Fruit fly (Drosophila melanogaster) whole organism, embryonic: ENCODE data around the gene CG12814.

Experiments
- C15 ChIP-seq: fragments of 200-800 bp; sonication (Bioruptor generic); IDR thresholded peaks from 3 replicates; pipeline ENCODE4 v1.3.6; 2022; ENCODE audit warnings: missing biosample characterization, missing genetic modification characterization
- CG1024 ChIP-seq: fragments of 200-800 bp; sonication (Bioruptor generic); IDR thresholded peaks from 2 replicates; pipeline ENCODE4 v1.3.6; 2022; ENCODE audit warnings: missing biosample characterization, missing genetic modification characterization
- CG10979 ChIP-seq: fragments of 200-800 bp; sonication (Bioruptor generic); optimal IDR thresholded peaks from 2 replicates; lab custom pipeline; 2018; ENCODE audit warnings: missing biosample characterization, mild to moderate bottlenecking, missing genetic modification characterization, moderate library complexity
- CG11085 ChIP-seq: fragments of 200-800 bp; sonication (Bioruptor generic); IDR thresholded peaks from 2 replicates; pipeline ENCODE4 v1.3.6; 2022; ENCODE audit warnings: missing biosample characterization, missing genetic modification characterization
- CG11093 ChIP-seq: fragments of 200-800 bp; sonication (Bioruptor generic); IDR thresholded peaks from 3 replicates; pipeline ENCODE4 v1.3.6; 2022; ENCODE audit warnings: missing biosample characterization, missing genetic modification characterization
- CG11723 ChIP-seq: fragments of 200-800 bp; sonication (Bioruptor generic); optimal IDR thresholded peaks from 2 replicates; lab custom pipeline; 2017; ENCODE audit warnings: missing biosample characterization, mild to moderate bottlenecking, missing genetic modification characterization
- CG1647 ChIP-seq: fragments of 200-800 bp; sonication (Bioruptor generic); optimal IDR thresholded peaks from 3 replicates; lab custom pipeline; 2016; ENCODE audit warnings: missing biosample characterization, missing genetic modification characterization
- CG16863 ChIP-seq: fragments of 200-800 bp; sonication (Bioruptor generic); optimal IDR thresholded peaks from 3 replicates; lab custom pipeline; 2016; ENCODE audit warnings: missing biosample characterization, missing genetic modification characterization
- CG17802 ChIP-seq: fragments of 200-800 bp; sonication (Bioruptor generic); optimal IDR thresholded peaks from 2 replicates; lab custom pipeline; 2018; ENCODE audit warnings: missing biosample characterization, mild to moderate bottlenecking, missing genetic modification characterization, moderate library complexity
- CG17912 ChIP-seq: fragments of 200-800 bp; sonication (Bioruptor generic); optimal IDR thresholded peaks from 2 replicates; lab custom pipeline; 2018; ENCODE audit warnings: missing biosample characterization, mild to moderate bottlenecking, missing genetic modification characterization
- CG34376 ChIP-seq: fragments of 200-800 bp; sonication (Bioruptor generic); optimal IDR thresholded peaks from 2 replicates; lab custom pipeline; 2018; ENCODE audit warnings: missing biosample characterization, mild to moderate bottlenecking, missing genetic modification characterization
- CG43689 ChIP-seq: fragments of 200-800 bp; sonication (Bioruptor generic); IDR thresholded peaks from 2 replicates; pipeline ENCODE4 v1.3.6; 2022; ENCODE audit warnings: missing biosample characterization, missing genetic modification characterization
- CG5953 ChIP-seq: fragments of 200-800 bp; sonication (Bioruptor generic); IDR thresholded peaks from 2 replicates; pipeline ENCODE4 v1.3.6; 2022; ENCODE audit warnings: missing biosample characterization, missing genetic modification characterization
- CG6654 ChIP-seq: fragments of 200-800 bp; sonication (Bioruptor generic); optimal IDR thresholded peaks from 2 replicates; lab custom pipeline; 2017; ENCODE audit warnings: missing biosample characterization, mild to moderate bottlenecking, missing genetic modification characterization
- CG6683 ChIP-seq: fragments of 200-800 bp; sonication (Bioruptor generic); optimal IDR thresholded peaks from 2 replicates; lab custom pipeline; 2017; ENCODE audit warnings: missing biosample characterization, mild to moderate bottlenecking, missing genetic modification characterization, missing genetic modification reagents
- CG6791 ChIP-seq: fragments of 200-800 bp; sonication (Bioruptor generic); IDR thresholded peaks from 3 replicates; pipeline ENCODE4 v1.3.6; 2022; ENCODE audit warnings: missing biosample characterization, missing genetic modification characterization; ENCODE audit not compliant: partially characterized antibody
- CG8290 ChIP-seq, 3 experiments: fragments of 200-800 bp; sonication (Bioruptor generic); optimal IDR thresholded peaks; 2 replicates each; lab custom pipeline; 2016 to 2019; ENCODE audit warnings: missing biosample characterization in 3 of 3, missing genetic modification characterization in 3 of 3, mild to moderate bottlenecking in 2 of 3, moderate library complexity in 1 of 3
- CG9797 ChIP-seq: fragments of 200-800 bp; sonication (Bioruptor generic); optimal IDR thresholded peaks from 3 replicates; lab custom pipeline; 2018; ENCODE audit warnings: missing biosample characterization, mild to moderate bottlenecking, missing genetic modification characterization
- CHES-1-like ChIP-seq: fragments of 200-800 bp; sonication (Bioruptor generic); optimal IDR thresholded peaks from 2 replicates; lab custom pipeline; 2016; ENCODE audit warnings: missing biosample characterization, missing genetic modification characterization
- D19A ChIP-seq: fragments of 200-800 bp; optimal IDR thresholded peaks from 3 replicates; lab custom pipeline; 2019; ENCODE audit warnings: missing biosample characterization, mild to moderate bottlenecking, missing genetic modification characterization, moderate library complexity
- Fer1 ChIP-seq: fragments of 200-800 bp; sonication (Bioruptor generic); optimal IDR thresholded peaks from 2 replicates; lab custom pipeline; 2017; ENCODE audit warnings: missing biosample characterization, mild to moderate bottlenecking, missing genetic modification characterization
- Fer3 ChIP-seq: fragments of 200-800 bp; sonication (Bioruptor generic); optimal IDR thresholded peaks from 2 replicates; lab custom pipeline; 2018; ENCODE audit warnings: missing biosample characterization, mild to moderate bottlenecking, missing genetic modification characterization, moderate library complexity
- HmgD ChIP-seq: fragments of 200-800 bp; sonication (Bioruptor generic); optimal IDR thresholded peaks from 3 replicates; lab custom pipeline; 2016; ENCODE audit warnings: missing biosample characterization, missing genetic modification characterization
- HmgZ ChIP-seq: fragments of 200-800 bp; sonication (Bioruptor generic); optimal IDR thresholded peaks from 2 replicates; lab custom pipeline; 2018; ENCODE audit warnings: missing biosample characterization, mild to moderate bottlenecking, missing genetic modification characterization
- Hr3 ChIP-seq: fragments of 200-800 bp; sonication (Bioruptor generic); optimal IDR thresholded peaks from 3 replicates; lab custom pipeline; 2016; ENCODE audit warnings: missing biosample characterization, missing genetic modification characterization
- NC2α ChIP-seq: fragments of 200-800 bp; sonication (Bioruptor generic); optimal IDR thresholded peaks from 2 replicates; lab custom pipeline; 2016; ENCODE audit warnings: missing biosample characterization, missing genetic modification characterization
- NFAT ChIP-seq: fragments of 200-800 bp; sonication (Bioruptor generic); IDR thresholded peaks from 2 replicates; pipeline ENCODE4 v1.3.6; 2022; ENCODE audit warnings: missing biosample characterization, missing genetic modification characterization
- NK7.1 ChIP-seq: fragments of 200-800 bp; sonication (Bioruptor generic); optimal IDR thresholded peaks from 3 replicates; lab custom pipeline; 2016; ENCODE audit warnings: missing biosample characterization, missing genetic modification characterization
- Nf-YC ChIP-seq: fragments of 200-800 bp; optimal IDR thresholded peaks from 3 replicates; lab custom pipeline; 2019; ENCODE audit warnings: missing biosample characterization, mild to moderate bottlenecking, missing genetic modification characterization, moderate library complexity
- Opbp ChIP-seq: fragments of 200-800 bp; sonication (Bioruptor generic); IDR thresholded peaks from 3 replicates; pipeline ENCODE4 v1.3.6; 2022; ENCODE audit warnings: missing biosample characterization, missing genetic modification characterization; ENCODE audit not compliant: partially characterized antibody
- Pdp1 ChIP-seq, 2 experiments: fragments of 200-800 bp; sonication (Bioruptor generic); optimal IDR thresholded peaks; 3 replicates each; lab custom pipeline; 2016; ENCODE audit warnings: missing biosample characterization in 2 of 2, missing genetic modification characterization in 2 of 2, mild to moderate bottlenecking in 1 of 2, moderate library complexity in 1 of 2
- Ptx1 ChIP-seq: fragments of 200-800 bp; sonication (Bioruptor generic); IDR thresholded peaks from 2 replicates; pipeline ENCODE4 v1.3.6; 2022; ENCODE audit warnings: missing biosample characterization, missing genetic modification characterization
- Rx ChIP-seq: fragments of 200-800 bp; sonication (Bioruptor generic); IDR thresholded peaks from 2 replicates; pipeline ENCODE4 v1.3.6; 2022; ENCODE audit warnings: missing biosample characterization, missing genetic modification characterization
- Side ChIP-seq: fragments of 200-800 bp; sonication (Bioruptor generic); optimal IDR thresholded peaks from 2 replicates; lab custom pipeline; 2016; ENCODE audit warnings: missing biosample characterization, missing genetic modification characterization
- Sox102F ChIP-seq: fragments of 200-800 bp; sonication (Bioruptor generic); optimal IDR thresholded peaks from 2 replicates; lab custom pipeline; 2018; ENCODE audit warnings: missing biosample characterization, mild to moderate bottlenecking, missing genetic modification characterization, moderate library complexity
- ap ChIP-seq: fragments of 200-800 bp; sonication (Bioruptor generic); IDR thresholded peaks from 2 replicates; pipeline ENCODE4 v1.3.6; 2022; ENCODE audit warnings: missing biosample characterization, missing genetic modification characterization
- ara ChIP-seq: fragments of 200-800 bp; sonication (Bioruptor generic); IDR thresholded peaks from 2 replicates; pipeline ENCODE4 v1.3.6; 2022; ENCODE audit warnings: missing biosample characterization, missing genetic modification characterization
- chm ChIP-seq: fragments of 200-800 bp; sonication (Bioruptor generic); IDR thresholded peaks from 2 replicates; pipeline ENCODE4 v1.3.6; 2022; ENCODE audit warnings: missing biosample characterization, missing genetic modification characterization
- crp ChIP-seq, 2 experiments: fragments of 200-800 bp; sonication (Bioruptor generic); optimal IDR thresholded peaks; 2 replicates in 1 of 2; 3 replicates in 1 of 2; lab custom pipeline; 2017; ENCODE audit warnings: missing biosample characterization in 2 of 2, missing genetic modification characterization in 2 of 2, mild to moderate bottlenecking in 1 of 2, moderate library complexity in 1 of 2
- dati ChIP-seq: fragments of 200-800 bp; sonication (Bioruptor generic); IDR thresholded peaks from 2 replicates; pipeline ENCODE4 v1.3.6; 2022; ENCODE audit warnings: missing biosample characterization, missing genetic modification characterization
- dysf ChIP-seq: fragments of 200-800 bp; sonication (Bioruptor generic); IDR thresholded peaks from 3 replicates; pipeline ENCODE4 v1.3.6; 2022; ENCODE audit warnings: missing biosample characterization, missing genetic modification characterization
- gce ChIP-seq: fragments of 200-800 bp; sonication (Bioruptor generic); IDR thresholded peaks from 3 replicates; pipeline ENCODE4 v1.3.6; 2022; ENCODE audit warnings: missing biosample characterization, missing genetic modification characterization
- gfzf ChIP-seq: fragments of 200-800 bp; sonication (Bioruptor generic); optimal IDR thresholded peaks from 2 replicates; lab custom pipeline; 2016; ENCODE audit warnings: missing biosample characterization, mild to moderate bottlenecking, missing genetic modification characterization, moderate library complexity
- grn ChIP-seq: fragments of 200-800 bp; sonication (Bioruptor generic); optimal IDR thresholded peaks from 3 replicates; lab custom pipeline; 2017; ENCODE audit warnings: missing biosample characterization, missing genetic modification characterization
- inv ChIP-seq: fragments of 200-800 bp; sonication (Bioruptor generic); IDR thresholded peaks from 2 replicates; pipeline ENCODE4 v1.3.6; 2022; ENCODE audit warnings: missing biosample characterization, missing genetic modification characterization; ENCODE audit not compliant: partially characterized antibody
- jigr1 ChIP-seq: fragments of 200-800 bp; sonication (Bioruptor generic); IDR thresholded peaks from 3 replicates; pipeline ENCODE4 v1.3.6; 2022; ENCODE audit warnings: missing biosample characterization, missing genetic modification characterization
- maf-S ChIP-seq: fragments of 200-800 bp; sonication (Bioruptor generic); optimal IDR thresholded peaks from 2 replicates; lab custom pipeline; 2016; ENCODE audit warnings: missing biosample characterization, missing genetic modification characterization
- slou ChIP-seq: fragments of 200-800 bp; sonication (Bioruptor generic); optimal IDR thresholded peaks from 3 replicates; lab custom pipeline; 2016; ENCODE audit warnings: missing biosample characterization, missing genetic modification characterization
- tx ChIP-seq: fragments of 200-800 bp; sonication (Bioruptor generic); optimal IDR thresholded peaks from 2 replicates; lab custom pipeline; 2016; ENCODE audit warnings: missing biosample characterization, missing genetic modification characterization
- vfl ChIP-seq: fragments of 200-800 bp; sonication (Bioruptor generic); optimal IDR thresholded peaks from 2 replicates; lab custom pipeline; 2016; ENCODE audit warnings: missing biosample characterization, missing genetic modification characterization
- wek ChIP-seq: fragments of 200-800 bp; sonication (Bioruptor generic); optimal IDR thresholded peaks from 3 replicates; lab custom pipeline; 2018; ENCODE audit warnings: missing biosample characterization, mild to moderate bottlenecking, missing genetic modification characterization, moderate library complexity

The CG12814 gene

dm6 chr3R:10130091-10130490 lies 59.3 kb downstream of the CG12814 start (continued):
- TF ChIP-seq CG43689 (GFP tag; lab: Robert Waterston, UW) (no peak), inv (GFP tag; lab: Robert Waterston, UW) (no peak), CG10979 (peak; percentile 45), slou (GFP tag; lab: Kevin White, UChicago) (peak; percentile 11), D19A (tag; lab: Kevin White, UChicago) (peak; percentile 40), NC2α (GFP tag; lab: Kevin White, UChicago) (no peak), Side (no peak), C15 (GFP tag; lab: Robert Waterston, UW) (no peak), Rx (peak; percentile 51), tx (GFP tag; lab: Kevin White, UChicago) (no peak), Fer3 (tag; lab: Kevin White, UChicago) (peak; percentile 69), CG5953 (GFP tag; lab: Robert Waterston, UW) (peak; percentile 54; the same call in 1 of the 2 replicates), dysf (peak; percentile 70), CG34376 (GFP tag; lab: Kevin White, UChicago) (no peak), CHES-1-like (no peak), CG11085 (no peak), CG17802 (tag; lab: Kevin White, UChicago) (no peak), HmgD (GFP tag; lab: Kevin White, UChicago) (no peak), CG8290 (GFP tag; optimal IDR thresholded peaks at IDR 0.05; lab: Kevin White, UChicago) (no peak), CG8290 (tag; optimal IDR thresholded peaks at IDR 0.05; lab: Kevin White, UChicago) (no peak), CG17912 (GFP tag; lab: Kevin White, UChicago) (no peak), ara (GFP tag; lab: Robert Waterston, UW) (0 out of 2 replicates have a peak, but pooled peaks have one; percentile 16), grn (no peak), gce (GFP tag; lab: Robert Waterston, UW) (no peak; the same call in 2 of the 3 replicates), HmgZ (tag; lab: Kevin White, UChicago) (peak; percentile 26), chm (GFP tag; lab: Robert Waterston, UW) (no peak), CG1647 (GFP tag; lab: Kevin White, UChicago) (no peak), NFAT (GFP tag; lab: Robert Waterston, UW) (no peak), Sox102F (GFP tag; lab: Kevin White, UChicago) (peak; percentile 76), CG11093 (0 out of 3 replicates have a peak, but pooled peaks have one; percentile 34), jigr1 (GFP tag; lab: Robert Waterston, UW) (no peak), Nf-YC (tag; lab: Kevin White, UChicago) (peak; percentile 5), maf-S (GFP tag; lab: Kevin White, UChicago) (no peak), NK7.1 (peak; percentile 31), vfl (GFP tag; lab: Kevin White, UChicago) (no peak), Pdp1 (GFP tag; optimal IDR thresholded peaks at IDR 0.05; lab: Kevin White, UChicago) (peak; percentile 18 to 46), crp (GFP tag; optimal IDR thresholded peaks at IDR 0.05; lab: Kevin White, UChicago) (no peak), CG6654 (GFP tag; lab: Kevin White, UChicago) (no peak), CG11723 (GFP tag; lab: Kevin White, UChicago) (no peak), CG1024 (GFP tag; lab: Robert Waterston, UW) (no peak), Fer1 (peak; percentile 73), CG6791 (no peak), ap (peak; percentile 39; the same call in 1 of the 2 replicates), Ptx1 (GFP tag; lab: Robert Waterston, UW) (peak; percentile 80), Opbp (no peak), CG16863 (GFP tag; lab: Kevin White, UChicago) (no peak), Hr3 (GFP tag; lab: Kevin White, UChicago) (peak; percentile 20), dati (GFP tag; lab: Robert Waterston, UW) (no peak), CG6683 (GFP tag; lab: Kevin White, UChicago) (peak; percentile 43), gfzf (GFP tag; lab: Kevin White, UChicago) (no peak), wek (GFP tag; lab: Kevin White, UChicago) (no peak), CG9797 (GFP tag; lab: Kevin White, UChicago) (no peak)
